Worm (Caenorhabditis elegans): Measurements from ENCODE around the gene T28A8.8.

Gene T28A8.8

ce11 chrIII:13476682-13477081 lies 25.9 kb upstream of the T28A8.8 start, which contains the start of gene T27E9.6:
TSS of gene T27E9.6 (minus strand) at chrIII:13476782.
- TF ChIP-seq sox-4 (tag; optimal IDR thresholded peaks at IDR 0.05): no peak
- no peak for TF ChIP-seq skn-1 (tag; optimal IDR thresholded peaks at IDR 0.05)
- TF ChIP-seq pax-3 (tag; optimal IDR thresholded peaks at IDR 0.05): no peak
- TF ChIP-seq pqm-1 (tag; optimal IDR thresholded peaks at IDR 0.05): no peak
- no peak for TF ChIP-seq mdl-1 (tag; optimal IDR thresholded peaks at IDR 0.05)
- no peak for TF ChIP-seq mep-1 (tag; optimal IDR thresholded peaks at IDR 0.05)
- TF ChIP-seq fkh-4 (tag; optimal IDR thresholded peaks at IDR 0.05; ENCODE audit: borderline replicate concordance): no peak
- no peak for TF ChIP-seq C16A3.4 (tag; optimal IDR thresholded peaks at IDR 0.05)
- TF ChIP-seq nhr-237 (tag; optimal IDR thresholded peaks at IDR 0.05): no peak
- no peak for TF ChIP-seq hpl-2 (GFP tag; optimal IDR thresholded peaks at IDR 0.05)
- no peak for TF ChIP-seq jun-1 (tag; optimal IDR thresholded peaks at IDR 0.05)
- TF ChIP-seq dpl-1 (GFP tag; optimal IDR thresholded peaks at IDR 0.05): no peak

- TF ChIP-seq nhr-77 (tag; optimal IDR thresholded peaks at IDR 0.05) (no peak), lin-39 (tag; optimal IDR thresholded peaks at IDR 0.05) (no peak), irx-1 (tag; optimal IDR thresholded peaks at IDR 0.05) (no peak), unc-30 (tag; optimal IDR thresholded peaks at IDR 0.05) (no peak), hlh-17 (GFP tag; optimal IDR thresholded peaks at IDR 0.05; ENCODE audit: borderline replicate concordance) (no peak), efl-1 (optimal IDR thresholded peaks at IDR 0.05) (no peak), efl-1 (GFP tag; optimal IDR thresholded peaks at IDR 0.05 in 1 of 2) (no peak), nhr-85 (tag) (no peak), unc-86 (tag; optimal IDR thresholded peaks at IDR 0.05) (no peak), ceh-63 (GFP tag; optimal IDR thresholded peaks at IDR 0.05) (no peak), nhr-28 (tag; optimal IDR thresholded peaks at IDR 0.05) (no peak), nhr-20 (tag; optimal IDR thresholded peaks at IDR 0.05) (no peak), ceh-90 (tag; optimal IDR thresholded peaks at IDR 0.05) (no peak), mef-2 (tag; optimal IDR thresholded peaks at IDR 0.05) (no peak), nhr-19 (GFP tag; conservative IDR thresholded peaks at IDR 0.05) (no peak), fkh-4 (tag; optimal IDR thresholded peaks at IDR 0.05; ENCODE audit: borderline replicate concordance) (no peak)
Observed at ce11 chrIII:13484024-13484423, 18.6 kb upstream of the T28A8.8 start, which contains the start of gene acc-4. TSS of gene acc-4 (minus strand) at chrIII:13484124.

- TF ChIP-seq unc-98 (GFP tag; IDR thresholded peaks at IDR 0.05) (no peak), ceh-82 (tag; optimal IDR thresholded peaks at IDR 0.05) (no peak), nhr-28 (tag; optimal IDR thresholded peaks at IDR 0.05) (no peak)
Observed at ce11 chrIII:13492377-13492776, 10.2 kb upstream of the T28A8.8 start, which contains the start of gene twk-40. TSS of gene twk-40 (minus strand) at chrIII:13492477.

ce11 chrIII:13495571-13495970 lies 7.0 kb upstream of the T28A8.8 start, which contains the start of gene T28A8.2:
TSS of gene T28A8.2 (minus strand) at chrIII:13495671.
- no peak for TF ChIP-seq fkh-4 (tag; optimal IDR thresholded peaks at IDR 0.05; ENCODE audit: borderline replicate concordance)
- TF ChIP-seq ceh-90 (tag; optimal IDR thresholded peaks at IDR 0.05): no peak
- no peak for TF ChIP-seq vab-15 (tag; optimal IDR thresholded peaks at IDR 0.05)
- no peak for TF ChIP-seq C04F5.9 (tag; optimal IDR thresholded peaks at IDR 0.05)
- no peak for TF ChIP-seq zag-1 (tag; optimal IDR thresholded peaks at IDR 0.05)
- no peak for TF ChIP-seq lin-14 (GFP tag; optimal IDR thresholded peaks at IDR 0.05)
- no peak for TF ChIP-seq irx-1 (tag; optimal IDR thresholded peaks at IDR 0.05)
- no peak for TF ChIP-seq mep-1 (tag; optimal IDR thresholded peaks at IDR 0.05)
- TF ChIP-seq nhr-71 (tag; optimal IDR thresholded peaks at IDR 0.05): no peak
- TF ChIP-seq C16A3.4 (tag; optimal IDR thresholded peaks at IDR 0.05): no peak
- TF ChIP-seq sptf-1 (tag; optimal IDR thresholded peaks at IDR 0.05): no peak
- TF ChIP-seq Y116A8C.19 (tag; optimal IDR thresholded peaks at IDR 0.05; ENCODE audit: borderline replicate concordance): no peak
- no peak for TF ChIP-seq blmp-1 (tag; optimal IDR thresholded peaks at IDR 0.05)
- TF ChIP-seq unc-30 (tag; optimal IDR thresholded peaks at IDR 0.05): no peak
- TF ChIP-seq mef-2 (tag; optimal IDR thresholded peaks at IDR 0.05): no peak
- TF ChIP-seq ces-1 (GFP tag; optimal IDR thresholded peaks at IDR 0.05): no peak
- TF ChIP-seq grh-1 (GFP tag; IDR thresholded peaks at IDR 0.05): no peak
- no peak for TF ChIP-seq egl-13 (tag; optimal IDR thresholded peaks at IDR 0.05)
- TF ChIP-seq hlh-17 (GFP tag; optimal IDR thresholded peaks at IDR 0.05; ENCODE audit: borderline replicate concordance): no peak
- no peak for TF ChIP-seq nhr-77 (tag; optimal IDR thresholded peaks at IDR 0.05)
